Fruit fly (Drosophila melanogaster): ENCODE data around the gene Yod1.
A peak's percentile ranks its signal among the peaks of the same experiment; 100 is the strongest.

Gene Yod1

DNA sequence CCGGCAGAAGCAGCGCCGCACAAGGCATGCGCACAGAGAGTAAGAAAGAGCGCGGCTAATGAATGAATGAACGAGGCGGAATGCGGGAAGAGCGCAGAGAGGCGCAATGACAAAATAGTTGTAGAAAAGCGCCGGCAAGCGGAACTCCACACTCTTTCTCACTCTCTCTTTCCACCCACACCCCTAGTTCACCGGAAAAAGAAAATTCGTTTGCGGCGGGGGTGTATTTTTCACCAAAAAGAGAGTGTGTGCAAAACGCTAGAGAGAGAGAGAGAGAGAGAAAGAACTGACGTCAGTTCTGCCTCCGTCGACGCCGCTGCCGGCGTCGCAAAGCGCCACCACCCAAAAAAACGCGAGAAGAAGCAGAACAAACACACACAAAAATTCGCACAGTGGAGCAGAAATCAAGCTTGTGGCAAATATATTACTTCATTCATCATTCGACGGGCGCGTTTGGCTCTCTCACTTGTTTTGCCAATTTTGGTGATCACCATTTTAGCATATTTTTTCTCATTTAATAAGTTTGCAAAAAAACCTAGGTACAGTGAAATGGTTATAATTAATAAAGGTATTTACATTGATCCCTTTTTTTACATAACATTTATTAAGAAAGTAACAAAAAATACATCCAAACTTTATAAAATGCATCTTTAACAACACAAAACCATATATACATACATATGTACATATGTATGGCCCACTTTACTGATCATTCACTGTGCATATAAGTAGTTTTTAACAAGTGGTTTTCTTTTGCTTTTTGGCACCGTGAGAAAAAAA lies 51.4 kb downstream of the Yod1 start (continued):
- TF ChIP-seq CG6163 (GFP tag; IDR thresholded peaks at IDR 0.05): 0 out of 3 replicates have a peak, but pooled peaks have one; percentile 6
- TF ChIP-seq Sox14 (GFP tag; optimal IDR thresholded peaks at IDR 0.05): peak; percentile 17
- peak; percentile 49 for TF ChIP-seq Hr39 (GFP tag; optimal IDR thresholded peaks at IDR 0.05)
- no peak for TF ChIP-seq CG6792 (GFP tag; optimal IDR thresholded peaks at IDR 0.05)
- TF ChIP-seq OdsH (GFP tag; optimal IDR thresholded peaks at IDR 0.05): peak; percentile 53
- TF ChIP-seq CG6854 (GFP tag; optimal IDR thresholded peaks at IDR 0.05): peak; percentile 53
- TF ChIP-seq Eip75B (GFP tag; optimal IDR thresholded peaks at IDR 0.05): no peak
- TF ChIP-seq Blimp-1 (GFP tag; optimal IDR thresholded peaks at IDR 0.05): no peak
- TF ChIP-seq topi (GFP tag; optimal IDR thresholded peaks at IDR 0.05): peak; percentile 59
- peak; percentile 14 for TF ChIP-seq achi (GFP tag; optimal IDR thresholded peaks at IDR 0.05)
- no peak for TF ChIP-seq CG11762 (GFP tag; optimal IDR thresholded peaks at IDR 0.05; ENCODE audit: insufficient read depth)
- TF ChIP-seq CG9139 (GFP tag; optimal IDR thresholded peaks at IDR 0.05): peak; percentile 17
- no peak for TF ChIP-seq dsx (GFP tag; optimal IDR thresholded peaks at IDR 0.05; ENCODE audit: poor library complexity, severe bottlenecking)
- TF ChIP-seq dac (GFP tag; optimal IDR thresholded peaks at IDR 0.05): no peak
- no peak for TF ChIP-seq CG6808 (GFP tag; optimal IDR thresholded peaks at IDR 0.05)
- TF ChIP-seq salr (GFP tag; optimal IDR thresholded peaks at IDR 0.05): no peak
- TF ChIP-seq Eip78C (GFP tag): peak; percentile 42
- TF ChIP-seq CG34406 (GFP tag; optimal IDR thresholded peaks at IDR 0.05): peak; percentile 27
- no peak for TF ChIP-seq Gug (GFP tag; IDR thresholded peaks at IDR 0.05)
- peak; percentile 20 for TF ChIP-seq Ets21C (GFP tag; optimal IDR thresholded peaks at IDR 0.05)
- no peak for TF ChIP-seq Lpt (GFP tag; optimal IDR thresholded peaks at IDR 0.05)
- TF ChIP-seq CG31627 (GFP tag; optimal IDR thresholded peaks at IDR 0.05): peak; percentile 30
- TF ChIP-seq CG7368 (GFP tag; optimal IDR thresholded peaks at IDR 0.05): no peak
- TF ChIP-seq CG15336 (GFP tag; IDR thresholded peaks at IDR 0.05): no peak; the same call in 1 of the 2 replicates
- TF ChIP-seq CG8119 (GFP tag; IDR thresholded peaks at IDR 0.05): peak; percentile 52; the same call in 1 of the 3 replicates
- peak; percentile 60 for TF ChIP-seq Hr4 (GFP tag; optimal IDR thresholded peaks at IDR 0.05)
- TF ChIP-seq CG10631 (GFP tag; optimal IDR thresholded peaks at IDR 0.05): no peak
- TF ChIP-seq Ets96B (tag; optimal IDR thresholded peaks at IDR 0.05): no peak
- TF ChIP-seq fd85E (GFP tag; optimal IDR thresholded peaks at IDR 0.05): no peak
